Worm (Caenorhabditis elegans): ENCODE measurements around the gene acl-7.
"Not testable (repeated sequence)": the region's sequence is repeated elsewhere in the genome, so short reads cannot be mapped to it uniquely, and the experiment has no call there.

- not testable (repeated sequence) for TF ChIP-seq nhr-76 (tag; optimal IDR thresholded peaks at IDR 0.05); elt-1 (tag; optimal IDR thresholded peaks at IDR 0.05; ENCODE audit: borderline replicate concordance, insufficient read depth); zip-8 (tag; optimal IDR thresholded peaks at IDR 0.05); nhr-12 (tag; optimal IDR thresholded peaks at IDR 0.05); snpc-4 (tag; optimal IDR thresholded peaks at IDR 0.05); nhr-28 (tag; optimal IDR thresholded peaks at IDR 0.05); mls-2 (tag; optimal IDR thresholded peaks at IDR 0.05); blmp-1 (tag; optimal IDR thresholded peaks at IDR 0.05); ztf-11 (tag; optimal IDR thresholded peaks at IDR 0.05)
- TF ChIP-seq lin-13 (tag; optimal IDR thresholded peaks at IDR 0.05): peak; percentile 70
- TF ChIP-seq sptf-1 (tag; optimal IDR thresholded peaks at IDR 0.05): peak; percentile 47
Measured at ce11 chrII:12778374-12778773, 37.9 kb downstream of the acl-7 start.

All from whole organism, mixed stage, embryonic.